Fruit fly (Drosophila melanogaster): ENCODE results near the gene pigeon.

The pigeon gene

DNA sequence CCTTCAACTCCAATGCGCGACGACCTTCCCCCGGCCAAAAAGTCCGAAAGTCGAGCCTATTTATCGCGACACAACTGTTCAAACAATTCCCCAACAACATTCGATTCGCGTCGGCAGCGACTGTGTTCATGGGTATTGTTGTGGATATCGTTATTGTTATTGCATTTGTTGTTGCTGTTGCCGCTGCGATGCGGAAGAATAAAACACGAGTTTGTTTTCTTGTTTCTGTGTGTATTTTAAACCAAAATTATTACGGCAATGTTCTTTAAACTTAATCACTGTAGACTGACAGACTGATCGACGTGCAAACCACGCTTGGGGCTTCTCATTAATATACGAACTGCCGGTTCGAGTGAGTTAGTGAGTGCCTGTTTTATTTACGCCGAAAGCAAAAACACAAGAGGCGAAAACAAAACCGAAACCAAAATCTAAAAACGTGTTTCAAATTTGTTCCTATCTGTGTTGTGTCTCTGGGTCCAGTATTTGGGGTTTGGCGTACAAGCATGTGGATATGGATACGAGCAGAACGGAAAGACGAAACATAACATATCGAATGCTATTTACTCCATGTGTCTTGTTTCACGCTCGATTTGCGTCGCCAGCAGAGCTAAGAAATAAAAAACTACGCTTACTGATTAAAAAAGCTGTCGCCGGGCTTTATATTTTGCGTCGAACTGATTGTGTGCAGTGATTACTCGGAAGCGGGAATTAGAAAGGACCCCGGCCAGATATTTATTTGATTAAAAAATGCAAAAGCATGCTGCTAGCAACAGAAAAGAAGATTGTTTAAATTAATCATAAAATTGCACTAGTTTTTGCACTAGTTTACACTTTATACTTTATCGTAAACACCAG is 26.1 kb upstream of the pigeon start (continued):
- TF ChIP-seq HHEX (GFP tag; optimal IDR thresholded peaks at IDR 0.05) (no peak), CG12659 (GFP tag; optimal IDR thresholded peaks at IDR 0.05) (no peak), nmo (GFP tag; optimal IDR thresholded peaks at IDR 0.05) (no peak), ssp (GFP tag; IDR thresholded peaks at IDR 0.05) (no peak), CG3065 (GFP tag; optimal IDR thresholded peaks at IDR 0.05) (no peak), CG43689 (GFP tag; IDR thresholded peaks at IDR 0.05) (no peak), Neu2 (GFP tag; optimal IDR thresholded peaks at IDR 0.05; ENCODE audit: borderline replicate concordance) (no peak), kay (GFP tag; optimal IDR thresholded peaks at IDR 0.05) (no peak), hbn (GFP tag; IDR thresholded peaks at IDR 0.05; ENCODE audit: partially characterized antibody) (no peak), NC2α (GFP tag; optimal IDR thresholded peaks at IDR 0.05) (peak; percentile 4), CG4328 (GFP tag; optimal IDR thresholded peaks at IDR 0.05) (no peak), CG6654 (GFP tag; optimal IDR thresholded peaks at IDR 0.05) (no peak), CG4360 (GFP tag; IDR thresholded peaks at IDR 0.05) (peak; percentile 60), repo (GFP tag; optimal IDR thresholded peaks at IDR 0.05) (no peak), CG12219 (GFP tag; optimal IDR thresholded peaks at IDR 0.05) (no peak), Blimp-1 (GFP tag; optimal IDR thresholded peaks at IDR 0.05) (no peak), CG1602 (GFP tag; optimal IDR thresholded peaks at IDR 0.05) (no peak), CG11504 (tag; optimal IDR thresholded peaks at IDR 0.05) (no peak), CG12942 (GFP tag; optimal IDR thresholded peaks at IDR 0.05) (no peak), CoRest (tag; optimal IDR thresholded peaks at IDR 0.05) (no peak), CG4730 (GFP tag; IDR thresholded peaks at IDR 0.05) (no peak), sqz (GFP tag; optimal IDR thresholded peaks at IDR 0.05) (no peak), pb (GFP tag; optimal IDR thresholded peaks at IDR 0.05) (no peak), mam (GFP tag; optimal IDR thresholded peaks at IDR 0.05) (no peak), Doc2 (GFP tag; IDR thresholded peaks at IDR 0.05) (no peak), croc (GFP tag; conservative IDR thresholded peaks at IDR 0.05) (no peak), HmgZ (tag; optimal IDR thresholded peaks at IDR 0.05) (no peak), fd102C (GFP tag; optimal IDR thresholded peaks at IDR 0.05) (no peak), Med (GFP tag) (peak; percentile 50), Rfx (GFP tag; IDR thresholded peaks at IDR 0.05) (no peak), onecut (GFP tag; IDR thresholded peaks at IDR 0.05) (no peak), CG30020 (tag; optimal IDR thresholded peaks at IDR 0.05) (no peak), pho (GFP tag; optimal IDR thresholded peaks at IDR 0.05) (no peak), Deaf1 (tag; optimal IDR thresholded peaks at IDR 0.05) (no peak), CTCF (GFP tag; optimal IDR thresholded peaks at IDR 0.05) (no peak), CG8089 (GFP tag; optimal IDR thresholded peaks at IDR 0.05) (no peak), CG4820 (GFP tag; optimal IDR thresholded peaks at IDR 0.05) (no peak), Awh (GFP tag; IDR thresholded peaks at IDR 0.05) (no peak), dmrt11E (tag; optimal IDR thresholded peaks at IDR 0.05) (no peak), cg (GFP tag; optimal IDR thresholded peaks at IDR 0.05) (no peak), gt (GFP tag; IDR thresholded peaks at IDR 0.05) (no peak), nom (GFP tag; optimal IDR thresholded peaks at IDR 0.05) (no peak), mirr (GFP tag; optimal IDR thresholded peaks at IDR 0.05) (peak; percentile 51), CG6683 (GFP tag; optimal IDR thresholded peaks at IDR 0.05) (no peak), ro (GFP tag; IDR thresholded peaks at IDR 0.05) (0 out of 2 replicates have a peak, but pooled peaks have one; percentile 5), Nf-YA (GFP tag; IDR thresholded peaks at IDR 0.05) (no peak), hth (optimal IDR thresholded peaks at IDR 0.05) (no peak), vfl (GFP tag; optimal IDR thresholded peaks at IDR 0.05) (no peak), scrt (GFP tag; optimal IDR thresholded peaks at IDR 0.05) (no peak), caup (GFP tag; optimal IDR thresholded peaks at IDR 0.05; ENCODE audit: severe bottlenecking) (no peak), CG6272 (GFP tag; IDR thresholded peaks at IDR 0.05) (no peak)
